Worm (Caenorhabditis elegans) whole organism, L4 larva: ENCODE data around the gene F33G12.6.
A peak's percentile ranks its signal among the peaks of the same experiment; 100 is the strongest.

Experiments used
- D1046.2 ChIP-seq: fragments of 200-800 bp; sonication (Bioruptor generic); IDR thresholded peaks from 2 replicates; pipeline ENCODE4 v1.3.6; 2022; ENCODE audit warnings: missing genetic modification characterization, missing compliant biosample characterization
- F26F4.8 ChIP-seq: fragments of 200-800 bp; sonication (Bioruptor generic); conservative IDR thresholded peaks from 2 replicates; pipeline ENCODE4 v1.3.6; 2022; ENCODE audit warnings: missing genetic modification characterization, missing compliant biosample characterization
- F49E8.2 ChIP-seq: sonication (generic microtip); optimal IDR thresholded peaks from 2 replicates; lab custom pipeline; 2016; ENCODE audit warnings: missing compliant biosample characterization, mild to moderate bottlenecking, missing genetic modification characterization, borderline replicate concordance
- Y48G9A.11 ChIP-seq: fragments of 200-800 bp; sonication (Bioruptor generic); IDR thresholded peaks from 2 replicates; pipeline ENCODE4 v1.3.6; 2022; ENCODE audit warnings: missing genetic modification reagents, missing genetic modification characterization, missing compliant biosample characterization
- Y5F2A.4 ChIP-seq: fragments of 200-800 bp; sonication (Bioruptor generic); optimal IDR thresholded peaks from 2 replicates; lab custom pipeline; 2018; ENCODE audit warnings: mild to moderate bottlenecking, missing genetic modification characterization, missing compliant biosample characterization
- aha-1 ChIP-seq: fragments of 150-350 bp; peaks from one replicate; lab custom pipeline; 2014; ENCODE audit warnings: missing biosample characterization, missing genetic modification characterization
- attf-4 ChIP-seq: sonication (generic microtip); optimal IDR thresholded peaks from 3 replicates; lab custom pipeline; 2017; ENCODE audit warnings: missing biosample characterization, missing genetic modification characterization
- ces-1 ChIP-seq: fragments of 150-350 bp; sonication (generic microtip); optimal IDR thresholded peaks from 4 replicates; lab custom pipeline; 2014; ENCODE audit warnings: missing biosample characterization, missing genetic modification reagents, missing genetic modification characterization
- cey-2 ChIP-seq: sonication (generic microtip); optimal IDR thresholded peaks from 3 replicates; lab custom pipeline; 2017; ENCODE audit warnings: missing genetic modification characterization, mild to moderate bottlenecking, missing compliant biosample characterization, antibody characterized with exemption, borderline replicate concordance; ENCODE audit not compliant: insufficient read depth
- ctbp-1 ChIP-seq: fragments of 200-800 bp; sonication (Bioruptor generic); IDR thresholded peaks from 2 replicates; pipeline ENCODE4 v1.3.6; 2022; ENCODE audit warnings: missing genetic modification reagents, missing genetic modification characterization, missing compliant biosample characterization
- daf-12 ChIP-seq: fragments of 150-350 bp; optimal IDR thresholded peaks from 2 replicates; lab custom pipeline; 2014; ENCODE audit warnings: missing biosample characterization, missing genetic modification reagents, missing genetic modification characterization
- daf-16 ChIP-seq, 3 experiments: sonication (generic microtip); optimal IDR thresholded peaks; 2 replicates each; lab custom pipeline; 2016 to 2017; ENCODE audit warnings: missing genetic modification characterization in 3 of 3, missing genetic modification reagents in 3 of 3, mild to moderate bottlenecking in 2 of 3, missing compliant biosample characterization in 2 of 3, missing biosample characterization in 1 of 3, moderate library complexity in 1 of 3
- dmd-6 ChIP-seq: fragments of 200-800 bp; sonication (Bioruptor generic); IDR thresholded peaks from 2 replicates; pipeline ENCODE4 v1.3.6; 2022; ENCODE audit warnings: missing genetic modification reagents, missing genetic modification characterization, missing compliant biosample characterization
- duxl-1 ChIP-seq: sonication (generic microtip); optimal IDR thresholded peaks from 2 replicates; lab custom pipeline; 2016; ENCODE audit warnings: mild to moderate bottlenecking, missing genetic modification characterization, moderate library complexity, missing compliant biosample characterization; ENCODE audit not compliant: poor library complexity
- dve-1 ChIP-seq: sonication (generic microtip); optimal IDR thresholded peaks from 2 replicates; lab custom pipeline; 2017; ENCODE audit warnings: antibody characterized with exemption, mild to moderate bottlenecking, missing genetic modification characterization, missing compliant biosample characterization; ENCODE audit not compliant: insufficient read depth
- fkh-10 ChIP-seq: fragments of 150-350 bp; optimal IDR thresholded peaks from 2 replicates; lab custom pipeline; 2014; ENCODE audit warnings: missing biosample characterization, missing genetic modification reagents, missing genetic modification characterization
- fos-1 ChIP-seq: fragments of 150-350 bp; optimal IDR thresholded peaks from 2 replicates; lab custom pipeline; 2014; ENCODE audit warnings: missing biosample characterization, missing genetic modification characterization
- hif-1 ChIP-seq, 2 experiments: sonication (generic microtip); optimal IDR thresholded peaks; 2 replicates each; lab custom pipeline; 2016 to 2017; ENCODE audit warnings: missing compliant biosample characterization in 2 of 2, missing genetic modification characterization in 2 of 2, missing genetic modification reagents in 2 of 2, missing genotype in 2 of 2, mild to moderate bottlenecking in 1 of 2
- lim-7 ChIP-seq: fragments of 200-800 bp; sonication (Bioruptor generic); IDR thresholded peaks from 2 replicates; pipeline ENCODE4 v1.3.6; 2022; ENCODE audit warnings: missing genetic modification characterization, missing compliant biosample characterization
- lin-15B ChIP-seq: fragments of 150-350 bp; sonication (generic microtip); optimal IDR thresholded peaks from 3 replicates; lab custom pipeline; 2014; ENCODE audit warnings: missing biosample characterization, missing genetic modification characterization
- lir-3 ChIP-seq: sonication (generic microtip); optimal IDR thresholded peaks from 2 replicates; lab custom pipeline; 2016; ENCODE audit warnings: mild to moderate bottlenecking, missing genetic modification characterization, missing compliant biosample characterization
- lsy-2 ChIP-seq, 2 experiments: fragments of 150-350 bp in 1 of 2; sonication (generic microtip) in 1 of 2; optimal IDR thresholded peaks; 2 replicates each; lab custom pipeline; 2014 to 2017; ENCODE audit warnings: missing biosample characterization in 2 of 2, missing genetic modification characterization in 2 of 2
- madf-9 ChIP-seq: fragments of 200-800 bp; sonication (Bioruptor generic); conservative IDR thresholded peaks from 2 replicates; pipeline ENCODE4 v1.3.6; 2022; ENCODE audit warnings: missing genetic modification reagents, missing genetic modification characterization, missing compliant biosample characterization
- mes-2 ChIP-seq: sonication (generic microtip); optimal IDR thresholded peaks from 2 replicates; lab custom pipeline; 2016; ENCODE audit warnings: missing genotype, mild to moderate bottlenecking, missing genetic modification characterization, missing compliant biosample characterization; ENCODE audit not compliant: poor library complexity, severe bottlenecking
- mxl-2 ChIP-seq: fragments of 200-800 bp; sonication (Bioruptor generic); conservative IDR thresholded peaks from 2 replicates; pipeline ENCODE4 v1.3.6; 2022; ENCODE audit warnings: missing genetic modification reagents, missing genetic modification characterization, missing compliant biosample characterization
- nhr-111 ChIP-seq: fragments of 200-800 bp; sonication (Bioruptor generic); optimal IDR thresholded peaks from 2 replicates; lab custom pipeline; 2018; ENCODE audit warnings: mild to moderate bottlenecking, missing genetic modification characterization, missing compliant biosample characterization
- nhr-237 ChIP-seq: sonication (generic microtip); optimal IDR thresholded peaks from 2 replicates; lab custom pipeline; 2017; ENCODE audit warnings: missing biosample characterization, missing genetic modification characterization
- nhr-28 ChIP-seq: fragments of 150-350 bp; optimal IDR thresholded peaks from 2 replicates; lab custom pipeline; 2014; ENCODE audit warnings: missing biosample characterization, missing genetic modification characterization
- nhr-48 ChIP-seq: sonication (generic microtip); optimal IDR thresholded peaks from 2 replicates; lab custom pipeline; 2016; ENCODE audit warnings: mild to moderate bottlenecking, missing genetic modification characterization, missing compliant biosample characterization
- nhr-76 ChIP-seq: fragments of 150-350 bp; optimal IDR thresholded peaks from 2 replicates; lab custom pipeline; 2014; ENCODE audit warnings: missing biosample characterization, missing genetic modification characterization
- pqm-1 ChIP-seq: sonication (generic microtip); optimal IDR thresholded peaks from 2 replicates; lab custom pipeline; 2017; ENCODE audit warnings: missing biosample characterization, missing genetic modification characterization
- saeg-2 ChIP-seq: fragments of 200-800 bp; sonication (Bioruptor generic); IDR thresholded peaks from 2 replicates; pipeline ENCODE4 v1.3.6; 2022; ENCODE audit warnings: missing genetic modification reagents, missing genetic modification characterization, missing compliant biosample characterization
- sdz-12 ChIP-seq: fragments of 200-800 bp; sonication (Bioruptor generic); optimal IDR thresholded peaks from 2 replicates; lab custom pipeline; 2018; ENCODE audit warnings: mild to moderate bottlenecking, missing genetic modification characterization, missing compliant biosample characterization
- set-16 ChIP-seq: fragments of 200-800 bp; sonication (Bioruptor generic); IDR thresholded peaks from 2 replicates; pipeline ENCODE4 v1.3.6; 2022; ENCODE audit warnings: missing genetic modification reagents, missing genetic modification characterization, missing compliant biosample characterization
- spr-1 ChIP-seq: sonication (generic microtip); optimal IDR thresholded peaks from 2 replicates; lab custom pipeline; 2016; ENCODE audit warnings: mild to moderate bottlenecking, missing genetic modification characterization, missing compliant biosample characterization
- spr-3 ChIP-seq: fragments of 200-800 bp; sonication (Bioruptor generic); optimal IDR thresholded peaks from 2 replicates; lab custom pipeline; 2018; ENCODE audit warnings: mild to moderate bottlenecking, missing genetic modification characterization, missing compliant biosample characterization
- tag-97 ChIP-seq: fragments of 200-800 bp; sonication (Bioruptor generic); IDR thresholded peaks from 2 replicates; pipeline ENCODE4 v1.3.6; 2022; ENCODE audit warnings: missing genetic modification characterization, missing compliant biosample characterization
- unc-130 ChIP-seq: sonication (generic microtip); optimal IDR thresholded peaks from 2 replicates; lab custom pipeline; 2016; ENCODE audit warnings: missing genetic modification reagents, missing genetic modification characterization, missing compliant biosample characterization
- zag-1 ChIP-seq: fragments of 150-350 bp; optimal IDR thresholded peaks from 2 replicates; lab custom pipeline; 2014; ENCODE audit warnings: missing biosample characterization, missing genetic modification characterization
- zfp-2 ChIP-seq: sonication (generic microtip); optimal IDR thresholded peaks from 2 replicates; lab custom pipeline; 2016; ENCODE audit warnings: mild to moderate bottlenecking, missing genetic modification characterization, missing compliant biosample characterization
- zfp-3 ChIP-seq: fragments of 200-800 bp; sonication (Bioruptor generic); conservative IDR thresholded peaks from 2 replicates; pipeline ENCODE4 v1.3.6; 2022; ENCODE audit warnings: missing genetic modification reagents, missing genetic modification characterization, missing compliant biosample characterization

The F33G12.6 gene

ce11 chrII:5085450-5085849, 35.7 kb downstream of the F33G12.6 start, which contains the start of gene txt-9 (continued):
- TF ChIP-seq tag-97 (GFP tag; lab: Robert Waterston, UW) (no peak), sdz-12 (GFP tag; lab: Kevin White, UChicago) (no peak), daf-12 (tag; lab: Kevin White, UChicago) (no peak), ces-1 (GFP tag; lab: Kevin White, UChicago) (no peak), spr-3 (GFP tag; lab: Kevin White, UChicago) (no peak), D1046.2 (no peak), mxl-2 (no peak), zag-1 (no peak)

- TF ChIP-seq dve-1 (peak; percentile 33), zfp-2 (tag; lab: Kevin White, UChicago) (no peak), aha-1 (tag; lab: Kevin White, UChicago) (peak; percentile 64), ctbp-1 (GFP tag; lab: Robert Waterston, UW) (no peak), daf-16 (GFP tag; optimal IDR thresholded peaks at IDR 0.05; lab: Kevin White, UChicago) (no peak), daf-16 (tag; optimal IDR thresholded peaks at IDR 0.05; lab: Kevin White, UChicago) (peak; percentile 39), mes-2 (tag; lab: Kevin White, UChicago) (peak; percentile 25), nhr-237 (no peak), pqm-1 (peak; percentile 19), Y48G9A.11 (no peak), nhr-28 (tag; lab: Kevin White, UChicago) (peak; percentile 15)
- TF ChIP-seq, all 104 proteins: peak for 6
These were observed 36.4 kb downstream of the F33G12.6 start for ce11 chrII:5086143-5086542.

DNA sequence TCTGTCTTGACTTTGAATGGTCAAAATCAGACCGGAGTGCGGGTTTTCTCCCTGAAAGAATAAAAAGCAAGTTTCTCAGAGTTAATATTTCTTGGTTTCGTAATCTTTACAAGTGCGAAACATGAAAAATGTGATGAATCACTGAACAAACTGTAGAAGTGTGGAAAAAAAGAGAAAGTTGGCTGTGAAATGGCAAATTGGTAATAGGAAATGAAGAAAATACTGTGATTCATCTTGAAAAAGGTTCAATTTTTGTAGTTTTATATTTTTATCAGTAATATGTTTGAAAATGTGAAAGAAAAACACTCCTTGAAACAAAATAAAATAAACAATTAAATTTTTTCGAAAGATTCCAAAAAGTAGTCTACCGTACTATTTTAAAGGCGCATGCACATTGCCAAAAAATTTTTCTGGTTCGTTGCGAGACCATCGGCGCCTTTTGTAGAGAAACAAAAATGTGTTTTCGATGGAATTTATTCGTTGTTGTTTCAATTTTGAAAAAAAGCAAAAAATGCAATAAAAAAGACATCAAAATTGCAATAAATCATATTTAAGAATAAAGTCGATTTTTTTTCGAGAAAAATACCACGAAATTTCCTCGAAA, 42.0 kb downstream of the F33G12.6 start, which contains the start of gene pld-1:
TSS of gene pld-1 (minus strand) at position 51 of the 604 bp plus-strand sequence.
- TF ChIP-seq F26F4.8 (GFP tag; lab: Robert Waterston, UW) (no peak), Y5F2A.4 (no peak), saeg-2 (GFP tag; lab: Robert Waterston, UW) (no peak), lin-15B (tag; lab: Kevin White, UChicago) (no peak), fkh-10 (GFP tag; lab: Kevin White, UChicago) (no peak), F49E8.2 (tag; lab: Kevin White, UChicago) (peak; percentile 53), duxl-1 (tag; lab: Kevin White, UChicago) (no peak), dmd-6 (GFP tag; lab: Robert Waterston, UW) (no peak), unc-130 (GFP tag; lab: Kevin White, UChicago) (peak; percentile 26), Y48G9A.11 (0 out of 2 replicates have a peak, but pooled peaks have one; percentile 39), lir-3 (tag; lab: Kevin White, UChicago) (no peak), zfp-2 (tag; lab: Kevin White, UChicago) (no peak), madf-9 (GFP tag; lab: Robert Waterston, UW) (no peak), zfp-3 (GFP tag; lab: Robert Waterston, UW) (no peak)

DNA sequence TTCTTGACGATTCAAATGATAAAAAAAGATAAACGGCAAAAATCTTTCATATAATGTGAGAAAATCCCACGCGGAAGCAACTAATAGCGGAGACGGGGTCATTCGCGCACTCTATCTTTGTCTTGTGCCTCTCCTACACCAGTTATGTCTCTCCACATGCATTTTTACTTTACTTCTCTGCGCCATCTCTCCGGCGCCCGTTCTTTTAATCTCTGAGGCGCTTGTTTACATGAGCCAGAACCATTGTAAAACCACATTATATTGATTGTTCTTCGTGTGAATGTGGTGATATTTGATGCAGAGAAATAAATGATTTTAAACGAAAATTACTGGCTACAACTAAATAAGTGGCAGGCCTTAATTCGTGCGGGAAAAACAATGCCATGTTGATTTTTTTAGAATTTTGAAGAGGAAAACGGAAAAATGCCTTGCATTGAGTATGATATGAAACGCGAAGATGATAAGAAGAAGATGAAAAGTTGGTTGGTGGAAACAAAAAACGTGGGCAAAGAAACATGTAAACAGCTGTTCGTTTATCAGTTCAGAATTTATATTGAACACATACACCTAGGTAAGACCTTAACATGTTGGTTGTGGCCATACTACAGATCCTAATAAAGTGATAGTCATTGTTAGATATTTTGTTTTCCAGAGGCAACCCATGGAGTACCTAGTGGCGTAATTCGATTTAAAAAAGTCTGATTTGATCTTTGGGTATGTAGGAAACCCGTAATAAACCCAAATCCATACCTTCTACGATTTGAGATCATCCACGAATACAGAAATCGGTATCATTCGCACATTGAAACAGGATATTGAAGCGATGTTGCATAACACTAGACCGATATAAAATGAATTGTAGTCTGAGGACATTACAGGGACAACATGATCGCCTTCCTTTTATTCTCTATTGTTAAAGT, 42.9 kb downstream of the F33G12.6 start, which contains the start of gene C04G6.2:
TSS of gene C04G6.2 (plus strand) at position 870 of the 920 bp plus-strand sequence.
- TF ChIP-seq hif-1 (tag; optimal IDR thresholded peaks at IDR 0.05; lab: Kevin White, UChicago), result no peak
- TF ChIP-seq attf-4 (tag; lab: Kevin White, UChicago), result no peak
- TF ChIP-seq ctbp-1 (GFP tag; lab: Robert Waterston, UW), result 0 out of 2 replicates have a peak, but pooled peaks have one; percentile 12
- TF ChIP-seq nhr-76 (tag; lab: Kevin White, UChicago), result no peak
- no peak for TF ChIP-seq nhr-111 (GFP tag; lab: Kevin White, UChicago)
- TF ChIP-seq madf-9 (GFP tag; lab: Robert Waterston, UW), result no peak
- peak in 1 of 2 experiments; percentile 3 for TF ChIP-seq daf-16 (GFP tag; optimal IDR thresholded peaks at IDR 0.05; lab: Kevin White, UChicago)
- TF ChIP-seq daf-16 (tag; optimal IDR thresholded peaks at IDR 0.05; lab: Kevin White, UChicago), result peak; percentile 81
- no peak for TF ChIP-seq set-16
- no peak for TF ChIP-seq zag-1
- no peak for TF ChIP-seq D1046.2
- no peak for TF ChIP-seq saeg-2 (GFP tag; lab: Robert Waterston, UW)
- no peak for TF ChIP-seq fos-1 (tag; lab: Kevin White, UChicago)
- no peak for TF ChIP-seq spr-1 (tag; lab: Kevin White, UChicago)
- no peak for TF ChIP-seq zfp-3 (GFP tag; lab: Robert Waterston, UW)
- peak; percentile 16 for TF ChIP-seq nhr-48 (tag; lab: Kevin White, UChicago)
- no peak for TF ChIP-seq cey-2 (tag; lab: Kevin White, UChicago)
- TF ChIP-seq nhr-237, result no peak
- TF ChIP-seq lim-7 (GFP tag; lab: Robert Waterston, UW), result no peak
- peak in 1 of 2 experiments; percentile 17 for TF ChIP-seq lsy-2 (tag; optimal IDR thresholded peaks at IDR 0.05; lab: Kevin White, UChicago)
